Worm (Caenorhabditis elegans) whole organism, mixed stage, embryonic: ENCODE results near the gene cnc-4.

Source experiments
- bed-3 ChIP-seq: fragments of 200-800 bp; sonication (Bioruptor generic); optimal IDR thresholded peaks from 3 replicates; lab custom pipeline; 2018; ENCODE audit warnings: mild to moderate bottlenecking, missing genetic modification characterization, moderate library complexity, missing compliant biosample characterization
- blmp-1 ChIP-seq: fragments of 150-350 bp; optimal IDR thresholded peaks from 2 replicates; lab custom pipeline; 2014; ENCODE audit warnings: missing biosample characterization, missing genetic modification characterization
- ceh-39 ChIP-seq: fragments of 150-350 bp; optimal IDR thresholded peaks from 2 replicates; lab custom pipeline; 2014; ENCODE audit warnings: missing biosample characterization, missing genetic modification characterization
- ceh-43 ChIP-seq: fragments of 200-800 bp; sonication (Bioruptor generic); optimal IDR thresholded peaks from 2 replicates; lab custom pipeline; 2018; ENCODE audit warnings: mild to moderate bottlenecking, missing genetic modification characterization, moderate library complexity, missing compliant biosample characterization
- ceh-83 ChIP-seq: fragments of 200-800 bp; sonication (Bioruptor generic); optimal IDR thresholded peaks from 2 replicates; lab custom pipeline; 2018; ENCODE audit warnings: mild to moderate bottlenecking, missing genetic modification characterization, missing compliant biosample characterization
- ces-1 ChIP-seq: fragments of 150-350 bp; optimal IDR thresholded peaks from 2 replicates; lab custom pipeline; 2014; ENCODE audit warnings: missing biosample characterization, missing genetic modification reagents, missing genetic modification characterization
- cnd-1 ChIP-seq: fragments of 200-800 bp; sonication (Bioruptor generic); optimal IDR thresholded peaks from 2 replicates; lab custom pipeline; 2018; ENCODE audit warnings: mild to moderate bottlenecking, missing genetic modification characterization, missing compliant biosample characterization
- drap-1 ChIP-seq: fragments of 200-800 bp; sonication (Bioruptor generic); optimal IDR thresholded peaks from 3 replicates; lab custom pipeline; 2018; ENCODE audit warnings: mild to moderate bottlenecking, missing genetic modification characterization, missing compliant biosample characterization
- elt-1 ChIP-seq: sonication (generic microtip); optimal IDR thresholded peaks from 2 replicates; lab custom pipeline; 2017; ENCODE audit warnings: missing genetic modification characterization, mild to moderate bottlenecking, missing compliant biosample characterization, antibody characterized with exemption, moderate library complexity, borderline replicate concordance; ENCODE audit not compliant: insufficient read depth
- elt-3 ChIP-seq: fragments of 150-350 bp; optimal IDR thresholded peaks from 2 replicates; lab custom pipeline; 2014; ENCODE audit warnings: missing biosample characterization, missing genetic modification characterization
- flh-1 ChIP-seq: fragments of 200-800 bp; sonication (Bioruptor generic); optimal IDR thresholded peaks from 2 replicates; lab custom pipeline; 2018; ENCODE audit warnings: mild to moderate bottlenecking, missing genetic modification characterization, moderate library complexity, missing compliant biosample characterization
- ham-2 ChIP-seq: fragments of 200-800 bp; sonication (Bioruptor generic); optimal IDR thresholded peaks from 2 replicates; lab custom pipeline; 2018; ENCODE audit warnings: mild to moderate bottlenecking, missing genetic modification characterization, missing compliant biosample characterization
- hlh-1 ChIP-seq: fragments of 150-350 bp; optimal IDR thresholded peaks from 2 replicates; lab custom pipeline; 2014; ENCODE audit warnings: missing biosample characterization, missing genetic modification reagents, missing genetic modification characterization
- lin-13 ChIP-seq: fragments of 150-350 bp; optimal IDR thresholded peaks from 2 replicates; lab custom pipeline; 2014; ENCODE audit warnings: missing biosample characterization, missing genetic modification characterization
- lin-32 ChIP-seq: fragments of 200-800 bp; sonication (Bioruptor generic); optimal IDR thresholded peaks from 2 replicates; lab custom pipeline; 2018; ENCODE audit warnings: mild to moderate bottlenecking, missing genetic modification characterization, missing compliant biosample characterization
- lsy-2 ChIP-seq: fragments of 150-350 bp; optimal IDR thresholded peaks from 2 replicates; lab custom pipeline; 2014; ENCODE audit warnings: missing biosample characterization, missing genetic modification characterization
- mab-5 ChIP-seq: fragments of 150-350 bp; optimal IDR thresholded peaks from 2 replicates; lab custom pipeline; 2014; ENCODE audit warnings: missing biosample characterization, missing genetic modification characterization
- mep-1 ChIP-seq: fragments of 150-350 bp; optimal IDR thresholded peaks from 2 replicates; lab custom pipeline; 2017; ENCODE audit warnings: missing biosample characterization, missing genetic modification reagents, missing genetic modification characterization, inconsistent platforms
- mls-2 ChIP-seq: sonication (generic microtip); optimal IDR thresholded peaks from 2 replicates; lab custom pipeline; 2016; ENCODE audit warnings: mild to moderate bottlenecking, missing genetic modification characterization, moderate library complexity, missing compliant biosample characterization
- nhr-12 ChIP-seq: fragments of 150-350 bp; optimal IDR thresholded peaks from 2 replicates; lab custom pipeline; 2014; ENCODE audit warnings: missing biosample characterization, missing genetic modification characterization
- nhr-2 ChIP-seq: fragments of 150-350 bp; optimal IDR thresholded peaks from 2 replicates; lab custom pipeline; 2014; ENCODE audit warnings: missing biosample characterization, missing genetic modification characterization
- nhr-237 ChIP-seq: fragments of 150-350 bp; optimal IDR thresholded peaks from 2 replicates; lab custom pipeline; 2014; ENCODE audit warnings: missing biosample characterization, missing genetic modification characterization
- nhr-28 ChIP-seq: fragments of 150-350 bp; optimal IDR thresholded peaks from 2 replicates; lab custom pipeline; 2014; ENCODE audit warnings: missing biosample characterization, missing genetic modification characterization
- pha-4 ChIP-seq: fragments of 150-350 bp; optimal IDR thresholded peaks from 2 replicates; lab custom pipeline; 2018; ENCODE audit warnings: missing biosample characterization, missing genetic modification reagents, missing genetic modification characterization
- sem-2 ChIP-seq: fragments of 200-800 bp; sonication (Bioruptor generic); optimal IDR thresholded peaks from 2 replicates; lab custom pipeline; 2018; ENCODE audit warnings: mild to moderate bottlenecking, missing genetic modification characterization, missing compliant biosample characterization
- snpc-4 ChIP-seq: fragments of 150-350 bp; optimal IDR thresholded peaks from 2 replicates; lab custom pipeline; 2014; ENCODE audit warnings: missing biosample characterization, missing genetic modification characterization
- sptf-1 ChIP-seq: sonication (generic microtip); optimal IDR thresholded peaks from 2 replicates; lab custom pipeline; 2017; ENCODE audit warnings: mild to moderate bottlenecking, missing genetic modification characterization, moderate library complexity, missing compliant biosample characterization
- unc-120 ChIP-seq: sonication (generic microtip); optimal IDR thresholded peaks from 2 replicates; lab custom pipeline; 2017; ENCODE audit warnings: missing genetic modification characterization, missing compliant biosample characterization; ENCODE audit not compliant: poor library complexity, severe bottlenecking
- unc-39 ChIP-seq: fragments of 150-350 bp; optimal IDR thresholded peaks from 2 replicates; lab custom pipeline; 2014; ENCODE audit warnings: missing biosample characterization, missing genetic modification characterization
- unc-62 ChIP-seq: fragments of 150-350 bp; optimal IDR thresholded peaks from 2 replicates; lab custom pipeline; 2014; ENCODE audit warnings: missing biosample characterization, missing genetic modification reagents, missing genetic modification characterization
- zip-8 ChIP-seq: fragments of 150-350 bp; optimal IDR thresholded peaks from 2 replicates; lab custom pipeline; 2014; ENCODE audit warnings: missing biosample characterization, missing genetic modification characterization
- ztf-11 ChIP-seq: fragments of 150-350 bp; optimal IDR thresholded peaks from 2 replicates; lab custom pipeline; 2014; ENCODE audit warnings: missing biosample characterization, missing genetic modification characterization

Gene cnc-4

ce11 chrV:1454762-1455161, 7.8 kb downstream of the cnc-4 start, which contains the start of gene chil-14:
TSS of gene chil-14 (plus strand) at chrV:1455062.
- TF ChIP-seq mep-1 (no peak), blmp-1 (no peak), ztf-11 (no peak), unc-120 (no peak), unc-62 (no peak), elt-3 (tag; lab: Kevin White, UChicago) (no peak), ham-2 (GFP tag; lab: Kevin White, UChicago) (no peak), ceh-39 (tag; lab: Kevin White, UChicago) (no peak), snpc-4 (no peak), lin-32 (GFP tag; lab: Kevin White, UChicago) (no peak), pha-4 (no peak), mls-2 (tag; lab: Kevin White, UChicago) (no peak)

ce11 chrV:1455280-1455679, 8.3 kb downstream of the cnc-4 start:
- TF ChIP-seq ceh-39 (tag; lab: Kevin White, UChicago): no peak
- TF ChIP-seq flh-1 (GFP tag; lab: Kevin White, UChicago): no peak
- no peak for TF ChIP-seq mls-2 (tag; lab: Kevin White, UChicago)
- no peak for TF ChIP-seq ceh-83 (GFP tag; lab: Kevin White, UChicago)

- TF ChIP-seq unc-39 (tag; lab: Kevin White, UChicago) (no peak), mep-1 (no peak), lin-13 (no peak), ceh-39 (tag; lab: Kevin White, UChicago) (no peak)
Observed at ce11 chrV:1456614-1457013, 9.6 kb downstream of the cnc-4 start.

- TF ChIP-seq elt-1 (tag; lab: Kevin White, UChicago) (no peak), sem-2 (no peak), elt-3 (tag; lab: Kevin White, UChicago) (no peak), lsy-2 (no peak), mep-1 (no peak), drap-1 (GFP tag; lab: Kevin White, UChicago) (no peak), nhr-28 (tag; lab: Kevin White, UChicago) (no peak), hlh-1 (tag; lab: Kevin White, UChicago) (no peak), nhr-12 (no peak), pha-4 (no peak), ces-1 (GFP tag; lab: Kevin White, UChicago) (no peak), snpc-4 (no peak)
Observed at ce11 chrV:1459374-1459926, 12.5 kb downstream of the cnc-4 start.

DNA sequence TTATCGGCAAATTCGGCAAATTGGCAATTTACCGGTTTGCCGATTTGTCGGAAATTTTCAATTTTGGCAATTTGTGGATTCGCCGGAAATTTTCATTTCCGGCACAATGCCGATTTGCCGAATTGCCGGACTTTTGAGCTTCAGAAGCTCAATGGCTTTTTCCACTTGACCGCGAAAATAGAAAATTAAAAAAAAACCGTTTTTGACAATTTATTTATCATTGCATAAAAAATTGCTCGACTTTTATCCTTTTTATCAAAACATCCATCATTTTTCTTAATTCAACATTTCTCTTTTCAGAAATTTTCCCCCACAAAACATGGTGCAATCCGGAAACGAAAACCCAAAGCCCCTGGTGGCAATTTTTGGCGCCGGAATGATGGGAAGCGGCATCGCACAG, 13.1 kb downstream of the cnc-4 start, which contains the start of gene hacd-1:
Gene hacd-1, plus strand, starts transcription at position 301 of the 400 bp plus-strand sequence.
- no peak for TF ChIP-seq mab-5 (tag; lab: Kevin White, UChicago)
- TF ChIP-seq pha-4: no peak
- TF ChIP-seq sem-2: no peak
- TF ChIP-seq lsy-2: no peak
- no peak for TF ChIP-seq cnd-1
- TF ChIP-seq ceh-43 (GFP tag; lab: Kevin White, UChicago): no peak
- TF ChIP-seq lin-32 (GFP tag; lab: Kevin White, UChicago): no peak
- TF ChIP-seq mls-2 (tag; lab: Kevin White, UChicago): no peak
- TF ChIP-seq ces-1 (GFP tag; lab: Kevin White, UChicago): no peak
- TF ChIP-seq lin-13: no peak
- no peak for TF ChIP-seq bed-3 (GFP tag; lab: Kevin White, UChicago)
- no peak for TF ChIP-seq unc-62
- TF ChIP-seq ztf-11: no peak
- TF ChIP-seq ham-2 (GFP tag; lab: Kevin White, UChicago): no peak
- no peak for TF ChIP-seq sptf-1 (tag; lab: Kevin White, UChicago)

ce11 chrV:1464543-1465040, 17.6 kb downstream of the cnc-4 start, which contains the start of the genes fpn-1.2 and pqn-54:
TSS of gene fpn-1.2 (minus strand) at chrV:1464699.
TSS of gene pqn-54 (plus strand) at chrV:1464990.
- TF ChIP-seq nhr-2 (tag; lab: Kevin White, UChicago) (no peak), nhr-12 (no peak), hlh-1 (tag; lab: Kevin White, UChicago) (no peak), pha-4 (no peak), flh-1 (GFP tag; lab: Kevin White, UChicago) (no peak), snpc-4 (no peak), bed-3 (GFP tag; lab: Kevin White, UChicago) (no peak), lin-13 (no peak), nhr-237 (no peak), ham-2 (GFP tag; lab: Kevin White, UChicago) (no peak), unc-120 (no peak), mls-2 (tag; lab: Kevin White, UChicago) (no peak), zip-8 (tag; lab: Kevin White, UChicago) (no peak), unc-62 (no peak), ceh-83 (GFP tag; lab: Kevin White, UChicago) (no peak), blmp-1 (no peak), sptf-1 (tag; lab: Kevin White, UChicago) (no peak), ces-1 (GFP tag; lab: Kevin White, UChicago) (no peak), cnd-1 (no peak), mep-1 (no peak)
- TF ChIP-seq, all 35 proteins: peak for 0
